Worm (Caenorhabditis elegans) whole organism, late embryonic: Measurements from ENCODE around the gene srx-33.

Source experiments
- K02D7.2 ChIP-seq: sonication (generic microtip); optimal IDR thresholded peaks from 2 replicates; lab custom pipeline; 2017; ENCODE audit warnings: mild to moderate bottlenecking, missing genetic modification characterization, missing compliant biosample characterization
- Y22D7AL.16 ChIP-seq: sonication (generic microtip); optimal IDR thresholded peaks from 2 replicates; lab custom pipeline; 2016; ENCODE audit warnings: missing genetic modification characterization, missing compliant biosample characterization
- ahr-1 ChIP-seq: sonication (generic microtip); optimal IDR thresholded peaks from 2 replicates; lab custom pipeline; 2016; ENCODE audit warnings: missing genetic modification characterization, missing compliant biosample characterization
- ama-1 ChIP-seq: fragments of 150-350 bp; optimal IDR thresholded peaks from 2 replicates; lab custom pipeline; 2014
- ceh-18 ChIP-seq: sonication (generic microtip); optimal IDR thresholded peaks from 2 replicates; lab custom pipeline; 2016; ENCODE audit warnings: missing genetic modification characterization, missing compliant biosample characterization
- ceh-19 ChIP-seq: fragments of 200-800 bp; sonication (Bioruptor generic); optimal IDR thresholded peaks from 2 replicates; lab custom pipeline; 2018; ENCODE audit warnings: mild to moderate bottlenecking, missing genetic modification characterization, missing compliant biosample characterization
- ceh-22 ChIP-seq: sonication (generic microtip); optimal IDR thresholded peaks from 2 replicates; lab custom pipeline; 2017; ENCODE audit warnings: missing biosample characterization, missing genetic modification characterization
- ceh-31 ChIP-seq: sonication (generic microtip); optimal IDR thresholded peaks from 2 replicates; lab custom pipeline; 2016; ENCODE audit warnings: missing genetic modification characterization, missing compliant biosample characterization
- ceh-34 ChIP-seq: sonication (generic microtip); optimal IDR thresholded peaks from 2 replicates; lab custom pipeline; 2016; ENCODE audit warnings: mild to moderate bottlenecking, missing genetic modification characterization, missing compliant biosample characterization
- ceh-45 ChIP-seq: fragments of 200-800 bp; sonication (Bioruptor generic); IDR thresholded peaks from 2 replicates; pipeline ENCODE4 v1.3.6; 2022; ENCODE audit warnings: missing genetic modification reagents, missing genetic modification characterization, missing compliant biosample characterization
- ceh-48 ChIP-seq: sonication (generic microtip); optimal IDR thresholded peaks from 2 replicates; lab custom pipeline; 2016; ENCODE audit warnings: missing genetic modification characterization, inconsistent platforms, missing compliant biosample characterization
- ceh-6 ChIP-seq: fragments of 200-800 bp; sonication (Bioruptor generic); optimal IDR thresholded peaks from 2 replicates; lab custom pipeline; 2018; ENCODE audit warnings: mild to moderate bottlenecking, missing genetic modification characterization, missing compliant biosample characterization
- che-1 ChIP-seq: sonication (generic microtip); optimal IDR thresholded peaks from 2 replicates; lab custom pipeline; 2016; ENCODE audit warnings: mild to moderate bottlenecking, missing genetic modification characterization, missing compliant biosample characterization
- dmd-4 ChIP-seq: sonication (generic microtip); optimal IDR thresholded peaks from 2 replicates; lab custom pipeline; 2016; ENCODE audit warnings: borderline replicate concordance, missing genetic modification characterization, missing compliant biosample characterization
- dve-1 ChIP-seq: sonication (generic microtip); optimal IDR thresholded peaks from 2 replicates; lab custom pipeline; 2017; ENCODE audit warnings: antibody characterized with exemption, mild to moderate bottlenecking, missing genetic modification characterization, missing compliant biosample characterization
- elt-2 ChIP-seq: sonication (generic microtip); optimal IDR thresholded peaks from 2 replicates; lab custom pipeline; 2016; ENCODE audit warnings: missing genetic modification reagents, missing genetic modification characterization, missing compliant biosample characterization
- elt-4 ChIP-seq: sonication (generic microtip); optimal IDR thresholded peaks from 2 replicates; lab custom pipeline; 2016; ENCODE audit warnings: missing genetic modification characterization, missing compliant biosample characterization
- eyg-1 ChIP-seq: sonication (generic microtip); optimal IDR thresholded peaks from 2 replicates; lab custom pipeline; 2016; ENCODE audit warnings: missing genotype, missing genetic modification characterization, missing compliant biosample characterization
- fax-1 ChIP-seq: sonication (generic microtip); optimal IDR thresholded peaks from 2 replicates; lab custom pipeline; 2016; ENCODE audit warnings: missing genotype, missing genetic modification characterization, missing compliant biosample characterization
- fkh-10 ChIP-seq: fragments of 150-350 bp; optimal IDR thresholded peaks from 2 replicates; lab custom pipeline; 2014; ENCODE audit warnings: missing biosample characterization, missing genetic modification reagents, missing genetic modification characterization
- hlh-13 ChIP-seq: fragments of 200-800 bp; sonication (Bioruptor generic); optimal IDR thresholded peaks from 2 replicates; lab custom pipeline; 2018; ENCODE audit warnings: mild to moderate bottlenecking, missing genetic modification characterization, missing compliant biosample characterization
- hlh-30 ChIP-seq: sonication (generic microtip); optimal IDR thresholded peaks from 2 replicates; lab custom pipeline; 2017; ENCODE audit warnings: antibody characterized with exemption, missing genetic modification characterization, missing compliant biosample characterization; ENCODE audit not compliant: insufficient read depth
- hlh-6 ChIP-seq: sonication (generic microtip); optimal IDR thresholded peaks from 2 replicates; lab custom pipeline; 2016; ENCODE audit warnings: missing genotype, missing genetic modification characterization, missing compliant biosample characterization
- madf-2 ChIP-seq: sonication (generic microtip); optimal IDR thresholded peaks from 2 replicates; lab custom pipeline; 2017; ENCODE audit warnings: missing genetic modification characterization, missing compliant biosample characterization
- mec-3 ChIP-seq: sonication (generic microtip); optimal IDR thresholded peaks from 2 replicates; lab custom pipeline; 2016; ENCODE audit warnings: borderline replicate concordance, missing genetic modification characterization, missing compliant biosample characterization
- nfya-1 ChIP-seq: sonication (generic microtip); optimal IDR thresholded peaks from 2 replicates; lab custom pipeline; 2017; ENCODE audit warnings: missing genetic modification characterization, mild to moderate bottlenecking, missing compliant biosample characterization, antibody characterized with exemption, moderate library complexity
- odd-2 ChIP-seq: sonication (generic microtip); optimal IDR thresholded peaks from 2 replicates; lab custom pipeline; 2017; ENCODE audit warnings: antibody characterized with exemption, mild to moderate bottlenecking, missing genetic modification characterization, missing compliant biosample characterization
- pag-3 ChIP-seq: sonication (generic microtip); optimal IDR thresholded peaks from 2 replicates; lab custom pipeline; 2016; ENCODE audit warnings: missing compliant biosample characterization, missing genetic modification characterization, borderline replicate concordance
- pax-1 ChIP-seq: fragments of 150-350 bp; optimal IDR thresholded peaks from 2 replicates; lab custom pipeline; 2014; ENCODE audit warnings: missing biosample characterization, missing genetic modification characterization
- pha-2 ChIP-seq: sonication (generic microtip); optimal IDR thresholded peaks from 2 replicates; lab custom pipeline; 2017; ENCODE audit warnings: mild to moderate bottlenecking, missing genetic modification characterization, missing compliant biosample characterization
- pqm-1 ChIP-seq: sonication (generic microtip); optimal IDR thresholded peaks from 2 replicates; lab custom pipeline; 2016; ENCODE audit warnings: missing genetic modification characterization, missing compliant biosample characterization
- ref-2 ChIP-seq: sonication (generic microtip); optimal IDR thresholded peaks from 2 replicates; lab custom pipeline; 2016; ENCODE audit warnings: missing genetic modification characterization, missing compliant biosample characterization
- sdc-2 ChIP-seq: sonication (generic microtip); optimal IDR thresholded peaks from 2 replicates; lab custom pipeline; 2016; ENCODE audit warnings: missing genotype, missing genetic modification characterization, missing compliant biosample characterization
- sox-4 ChIP-seq: sonication (generic microtip); optimal IDR thresholded peaks from 2 replicates; lab custom pipeline; 2017; ENCODE audit warnings: mild to moderate bottlenecking, missing genetic modification characterization, inconsistent platforms, missing compliant biosample characterization
- ttx-3 ChIP-seq: sonication (generic microtip); optimal IDR thresholded peaks from 2 replicates; lab custom pipeline; 2016; ENCODE audit warnings: missing genetic modification reagents, missing genetic modification characterization, missing compliant biosample characterization
- unc-3 ChIP-seq, 2 experiments: fragments of 200-800 bp in 1 of 2; sonication (Bioruptor generic) in 1 of 2; sonication (generic microtip) in 1 of 2; conservative IDR thresholded peaks in 1 of 2; optimal IDR thresholded peaks in 1 of 2; 2 replicates each; pipeline versions ENCODE4 v1.3.6 to Lab custom; 2016 to 2022; ENCODE audit warnings: missing compliant biosample characterization in 2 of 2, missing genetic modification characterization in 2 of 2, missing genetic modification reagents in 1 of 2
- unc-42 ChIP-seq: sonication (generic microtip); optimal IDR thresholded peaks from 2 replicates; lab custom pipeline; 2016; ENCODE audit warnings: missing genotype, missing genetic modification characterization, missing compliant biosample characterization
- unc-55 ChIP-seq: sonication (generic microtip); optimal IDR thresholded peaks from 2 replicates; lab custom pipeline; 2017; ENCODE audit warnings: missing biosample characterization, missing genetic modification reagents, missing genetic modification characterization
- zip-5 ChIP-seq: sonication (generic microtip); optimal IDR thresholded peaks from 2 replicates; lab custom pipeline; 2016; ENCODE audit warnings: missing genetic modification characterization, missing compliant biosample characterization

srx-33 gene

ce11 chrV:7159391-7159790 is 40.7 kb upstream of the srx-33 start, which contains the start of gene str-204:
TSS of gene str-204 (plus strand) at chrV:7159691.
- no peak for TF ChIP-seq ceh-45 (GFP tag; lab: Robert Waterston, UW)
- no peak for TF ChIP-seq sdc-2
- TF ChIP-seq unc-42 (tag; lab: Kevin White, UChicago) = no peak
- TF ChIP-seq ama-1 (lab: Kevin White, UChicago) = no peak
- TF ChIP-seq dve-1 (tag; lab: Kevin White, UChicago) = no peak
- no peak for TF ChIP-seq sox-4 (tag; lab: Kevin White, UChicago)
- TF ChIP-seq ceh-19 (GFP tag; lab: Kevin White, UChicago) = no peak
- no peak for TF ChIP-seq ceh-22
- TF ChIP-seq elt-4 (tag; lab: Kevin White, UChicago) = no peak
- no peak for TF ChIP-seq hlh-6 (tag; lab: Kevin White, UChicago)
- no peak for TF ChIP-seq ahr-1 (tag; lab: Kevin White, UChicago)
- TF ChIP-seq ceh-31 (tag; lab: Kevin White, UChicago) = no peak
- TF ChIP-seq unc-3 (GFP tag; conservative IDR thresholded peaks at IDR 0.05; lab: Robert Waterston, UW) = no peak
- TF ChIP-seq unc-3 (tag; optimal IDR thresholded peaks at IDR 0.05; lab: Kevin White, UChicago) = no peak
- no peak for TF ChIP-seq K02D7.2 (tag; lab: Kevin White, UChicago)
- TF ChIP-seq ttx-3 (tag; lab: Kevin White, UChicago) = no peak
- no peak for TF ChIP-seq ceh-48 (tag; lab: Kevin White, UChicago)
- no peak for TF ChIP-seq ref-2
- TF ChIP-seq dmd-4 (tag; lab: Kevin White, UChicago) = no peak

ce11 chrV:7157089-7157488 is 38.4 kb upstream of the srx-33 start, which contains the start of gene ugt-39:
TSS of gene ugt-39 (plus strand) at chrV:7157142.
- no peak for TF ChIP-seq che-1
- no peak for TF ChIP-seq pqm-1 (tag; lab: Kevin White, UChicago)
- no peak for TF ChIP-seq fkh-10 (GFP tag; lab: Kevin White, UChicago)
- TF ChIP-seq ceh-18 (tag; lab: Kevin White, UChicago) = no peak
- no peak for TF ChIP-seq ceh-34
- TF ChIP-seq elt-2 (tag; lab: Kevin White, UChicago) = no peak
- TF ChIP-seq, all 69 proteins: peak for 0

- TF ChIP-seq eyg-1 (tag; lab: Kevin White, UChicago) (no peak), madf-2 (no peak), Y22D7AL.16 (tag; lab: Kevin White, UChicago) (no peak), hlh-30 (tag; lab: Kevin White, UChicago) (no peak), dmd-4 (tag; lab: Kevin White, UChicago) (no peak), unc-55 (GFP tag; lab: Kevin White, UChicago) (no peak), pha-2 (tag; lab: Kevin White, UChicago) (no peak), ceh-22 (no peak), elt-2 (tag; lab: Kevin White, UChicago) (no peak), pqm-1 (tag; lab: Kevin White, UChicago) (no peak), ceh-34 (no peak), ceh-45 (GFP tag; lab: Robert Waterston, UW) (no peak), sox-4 (tag; lab: Kevin White, UChicago) (no peak), ceh-6 (GFP tag; lab: Kevin White, UChicago) (no peak), pax-1 (tag; lab: Kevin White, UChicago) (no peak), fax-1 (no peak), pag-3 (tag; lab: Kevin White, UChicago) (no peak), ceh-48 (tag; lab: Kevin White, UChicago) (no peak)
These were observed 37.4 kb upstream of the srx-33 start, which contains the start of gene F10D2.10 for ce11 chrV:7156079-7156478. TSS of gene F10D2.10 (minus strand) at chrV:7156179.

ce11 chrV:7153046-7153445 is 34.4 kb upstream of the srx-33 start, which contains the start of gene fat-7:
TSS of gene fat-7 (minus strand) at chrV:7153146.
- TF ChIP-seq nfya-1 (no peak), odd-2 (tag; lab: Kevin White, UChicago) (no peak), zip-5 (tag; lab: Kevin White, UChicago) (no peak), Y22D7AL.16 (tag; lab: Kevin White, UChicago) (no peak), fkh-10 (GFP tag; lab: Kevin White, UChicago) (no peak), hlh-13 (GFP tag; lab: Kevin White, UChicago) (no peak), unc-3 (GFP tag; conservative IDR thresholded peaks at IDR 0.05; lab: Robert Waterston, UW) (no peak), unc-3 (tag; optimal IDR thresholded peaks at IDR 0.05; lab: Kevin White, UChicago) (no peak), mec-3 (tag; lab: Kevin White, UChicago) (no peak), elt-4 (tag; lab: Kevin White, UChicago) (no peak)
